Fruit fly (Drosophila melanogaster): ENCODE measurements around the gene CG44476.

DNA sequence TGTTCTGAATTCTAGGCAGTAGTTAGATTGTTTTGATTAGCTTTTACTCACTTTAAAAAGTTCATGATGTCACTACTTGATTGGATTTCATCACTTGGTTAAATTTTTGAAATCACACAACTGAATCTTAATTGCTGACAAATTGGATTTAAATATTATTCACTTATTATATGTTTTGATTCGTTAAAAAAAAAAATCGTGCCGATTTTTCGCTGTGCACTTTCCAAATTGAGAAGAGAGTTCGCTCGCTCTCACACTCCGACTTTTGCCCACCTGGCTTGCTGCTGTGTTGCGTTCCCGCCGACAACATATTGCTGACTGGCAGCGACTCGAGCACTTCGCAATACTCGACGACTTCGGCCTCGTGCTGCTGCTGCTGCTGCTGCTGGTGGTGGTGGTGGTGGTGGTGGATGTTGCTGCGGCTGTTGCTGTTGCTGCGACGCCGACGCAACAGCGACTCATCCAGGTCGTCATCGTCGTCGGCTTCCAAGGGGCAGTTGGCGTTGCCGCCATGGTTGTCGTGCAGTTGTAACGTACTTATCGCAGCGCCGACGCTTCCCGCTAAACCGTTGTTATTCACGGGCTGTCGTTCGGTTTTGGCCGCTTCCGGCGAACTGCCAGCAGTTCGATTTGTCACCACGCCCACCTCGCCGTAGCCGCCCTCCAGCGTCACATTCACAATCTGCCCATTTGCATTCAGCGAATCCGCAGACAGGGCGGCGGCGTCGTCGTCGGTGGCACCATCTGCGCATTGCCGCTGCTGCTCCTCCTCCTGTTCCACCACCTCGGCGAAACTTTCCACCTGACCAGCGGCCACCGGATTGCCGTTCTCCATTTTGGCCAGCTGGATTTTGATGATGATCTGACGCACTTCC, 28.7 kb upstream of the CG44476 start:
- no peak for TF ChIP-seq pan (optimal IDR thresholded peaks at IDR 0.05)
- TF ChIP-seq psq (optimal IDR thresholded peaks at IDR 0.05), result no peak
- TF ChIP-seq usp (GFP tag; optimal IDR thresholded peaks at IDR 0.05), result no peak
- TF ChIP-seq Dll (optimal IDR thresholded peaks at IDR 0.05), result no peak

Data from whole organism.